Fruit fly (Drosophila melanogaster) whole organism, embryonic: ENCODE measurements around the gene mRpL4.
A peak's percentile ranks its signal among the peaks of the same experiment; 100 is the strongest.

Experiments used
- Ada2b ChIP-seq: fragments of 200-800 bp; sonication (Bioruptor generic); IDR thresholded peaks from 2 replicates; pipeline ENCODE4 v1.3.6; 2022; ENCODE audit warnings: missing biosample characterization, missing genetic modification characterization
- Antp ChIP-seq: fragments of 200-800 bp; sonication (Bioruptor generic); optimal IDR thresholded peaks from 3 replicates; lab custom pipeline; 2016; ENCODE audit warnings: missing biosample characterization, missing genetic modification characterization
- Atf-2 ChIP-seq: fragments of 200-800 bp; sonication (Bioruptor generic); optimal IDR thresholded peaks from 2 replicates; lab custom pipeline; 2016; ENCODE audit warnings: missing biosample characterization, missing genetic modification characterization
- B-H2 ChIP-seq: fragments of 200-800 bp; sonication (Bioruptor generic); optimal IDR thresholded peaks from 2 replicates; lab custom pipeline; 2018; ENCODE audit warnings: missing biosample characterization, mild to moderate bottlenecking, missing genetic modification characterization
- BtbVII ChIP-seq: fragments of 200-800 bp; sonication (Bioruptor generic); optimal IDR thresholded peaks from 3 replicates; lab custom pipeline; 2017; ENCODE audit warnings: missing biosample characterization, mild to moderate bottlenecking, missing genetic modification characterization
- CG10366 ChIP-seq: fragments of 200-800 bp; sonication (Bioruptor generic); IDR thresholded peaks from 2 replicates; pipeline ENCODE4 v1.3.6; 2022; ENCODE audit warnings: missing biosample characterization, missing genetic modification characterization
- CG11247 ChIP-seq: fragments of 200-800 bp; sonication (Bioruptor generic); IDR thresholded peaks from 2 replicates; pipeline ENCODE4 v1.3.6; 2022; ENCODE audit warnings: missing biosample characterization, missing genetic modification characterization
- CG11723 ChIP-seq: fragments of 200-800 bp; sonication (Bioruptor generic); optimal IDR thresholded peaks from 2 replicates; lab custom pipeline; 2017; ENCODE audit warnings: missing biosample characterization, mild to moderate bottlenecking, missing genetic modification characterization
- CG12744 ChIP-seq: fragments of 200-800 bp; sonication (Bioruptor generic); optimal IDR thresholded peaks from 2 replicates; lab custom pipeline; 2016; ENCODE audit warnings: missing biosample characterization, missing genetic modification characterization
- CG13775 ChIP-seq: fragments of 200-800 bp; sonication (Bioruptor generic); optimal IDR thresholded peaks from 3 replicates; lab custom pipeline; 2017; ENCODE audit warnings: missing biosample characterization, mild to moderate bottlenecking, missing genetic modification characterization
- CG14014 ChIP-seq: fragments of 200-800 bp; sonication (Bioruptor generic); IDR thresholded peaks from 2 replicates; pipeline ENCODE4 v1.3.6; 2022; ENCODE audit warnings: missing biosample characterization, missing genetic modification characterization
- CG14965 ChIP-seq: fragments of 200-800 bp; sonication (Bioruptor generic); optimal IDR thresholded peaks from 2 replicates; lab custom pipeline; 2016; ENCODE audit warnings: missing biosample characterization, missing genetic modification characterization, borderline replicate concordance
- CG1602 ChIP-seq: fragments of 200-800 bp; sonication (Bioruptor generic); optimal IDR thresholded peaks from 3 replicates; lab custom pipeline; 2016; ENCODE audit warnings: missing biosample characterization, missing genetic modification characterization
- CG16779 ChIP-seq: fragments of 200-800 bp; sonication (Bioruptor generic); IDR thresholded peaks from 2 replicates; pipeline ENCODE4 v1.3.6; 2022; ENCODE audit warnings: missing biosample characterization, missing genetic modification characterization
- CG17829 ChIP-seq: fragments of 200-800 bp; optimal IDR thresholded peaks from 2 replicates; lab custom pipeline; 2019; ENCODE audit warnings: missing biosample characterization, mild to moderate bottlenecking, missing genetic modification characterization, moderate library complexity
- CG18011 ChIP-seq: fragments of 200-800 bp; sonication (Bioruptor generic); optimal IDR thresholded peaks from 2 replicates; lab custom pipeline; 2017; ENCODE audit warnings: missing biosample characterization, missing genetic modification characterization, mild to moderate bottlenecking, moderate library complexity, missing genotype
- CG18262 ChIP-seq: fragments of 200-800 bp; optimal IDR thresholded peaks from 3 replicates; lab custom pipeline; 2019; ENCODE audit warnings: missing biosample characterization, mild to moderate bottlenecking, missing genetic modification characterization, moderate library complexity
- CG18619 ChIP-seq: fragments of 200-800 bp; sonication (Bioruptor generic); optimal IDR thresholded peaks from 3 replicates; lab custom pipeline; 2017; ENCODE audit warnings: missing biosample characterization, mild to moderate bottlenecking, missing genetic modification characterization
- CG6683 ChIP-seq: fragments of 200-800 bp; sonication (Bioruptor generic); optimal IDR thresholded peaks from 2 replicates; lab custom pipeline; 2017; ENCODE audit warnings: missing biosample characterization, mild to moderate bottlenecking, missing genetic modification characterization, missing genetic modification reagents
- CG6791 ChIP-seq: fragments of 200-800 bp; sonication (Bioruptor generic); IDR thresholded peaks from 3 replicates; pipeline ENCODE4 v1.3.6; 2022; ENCODE audit warnings: missing biosample characterization, missing genetic modification characterization; ENCODE audit not compliant: partially characterized antibody
- CG7839 ChIP-seq: fragments of 200-800 bp; sonication (Bioruptor generic); optimal IDR thresholded peaks from 3 replicates; lab custom pipeline; 2018; ENCODE audit warnings: missing biosample characterization, mild to moderate bottlenecking, missing genetic modification characterization, moderate library complexity
- CG7963 ChIP-seq: fragments of 200-800 bp; sonication (Bioruptor generic); IDR thresholded peaks from 3 replicates; pipeline ENCODE4 v1.3.6; 2022; ENCODE audit warnings: missing biosample characterization, missing genetic modification characterization; ENCODE audit not compliant: partially characterized antibody
- CG8281 ChIP-seq: fragments of 200-800 bp; sonication (Bioruptor generic); optimal IDR thresholded peaks from 2 replicates; lab custom pipeline; 2018; ENCODE audit warnings: missing biosample characterization, mild to moderate bottlenecking, missing genetic modification characterization, moderate library complexity
- CG8924 ChIP-seq: fragments of 200-800 bp; optimal IDR thresholded peaks from 3 replicates; lab custom pipeline; 2019; ENCODE audit warnings: missing biosample characterization, mild to moderate bottlenecking, missing genetic modification characterization, moderate library complexity
- CG9876 ChIP-seq: fragments of 200-800 bp; sonication (Bioruptor generic); optimal IDR thresholded peaks from 2 replicates; lab custom pipeline; 2016; ENCODE audit warnings: missing biosample characterization, missing genetic modification characterization
- D ChIP-seq, 2 experiments: fragments of 200-800 bp in 1 of 2; fragments of >200 bp in 1 of 2; sonication (Bioruptor generic) in 1 of 2; optimal IDR thresholded peaks; 2 replicates in 1 of 2; 3 replicates in 1 of 2; lab custom pipeline; 2017; ENCODE audit warnings: mild to moderate bottlenecking in 1 of 2, missing biosample characterization in 1 of 2, missing genetic modification characterization in 1 of 2, missing genetic modification reagents in 1 of 2
- Dll ChIP-seq: fragments of 200-800 bp; sonication (Bioruptor generic); IDR thresholded peaks from 4 replicates; pipeline ENCODE4 v1.3.6; 2022; ENCODE audit warnings: missing biosample characterization, missing genetic modification characterization; ENCODE audit not compliant: partially characterized antibody
- Dref ChIP-seq: fragments of 200-800 bp; sonication (Bioruptor generic); IDR thresholded peaks from 2 replicates; pipeline ENCODE4 v1.3.6; 2022; ENCODE audit warnings: missing biosample characterization, missing genetic modification characterization
- Ets65A ChIP-seq: fragments of 200-800 bp; sonication (Bioruptor generic); peaks from one replicate; lab custom pipeline; 2016; ENCODE audit warnings: missing biosample characterization, missing genetic modification characterization
- Ets97D ChIP-seq: fragments of 200-800 bp; sonication (Bioruptor generic); optimal IDR thresholded peaks from 3 replicates; lab custom pipeline; 2016; ENCODE audit warnings: missing biosample characterization, missing genetic modification characterization
- HLH3B ChIP-seq: fragments of 200-800 bp; sonication (Bioruptor generic); IDR thresholded peaks from 2 replicates; pipeline ENCODE4 v1.3.6; 2022; ENCODE audit warnings: missing biosample characterization, missing genetic modification characterization
- Mad ChIP-seq: fragments of 200-800 bp; sonication (Bioruptor generic); optimal IDR thresholded peaks from 2 replicates; lab custom pipeline; 2016; ENCODE audit warnings: missing biosample characterization, missing genetic modification characterization
- Mrtf ChIP-seq: fragments of 200-800 bp; sonication (Bioruptor generic); IDR thresholded peaks from 3 replicates; pipeline ENCODE4 v1.3.6; 2022; ENCODE audit warnings: missing biosample characterization, missing genetic modification characterization
- Sox100B ChIP-seq: fragments of 200-800 bp; sonication (Bioruptor generic); optimal IDR thresholded peaks from 3 replicates; lab custom pipeline; 2018; ENCODE audit warnings: missing biosample characterization, mild to moderate bottlenecking, missing genetic modification characterization
- ac ChIP-seq: fragments of 200-800 bp; sonication (Bioruptor generic); optimal IDR thresholded peaks from 3 replicates; lab custom pipeline; 2017; ENCODE audit warnings: missing biosample characterization, mild to moderate bottlenecking, missing genetic modification characterization
- bab2 ChIP-seq: fragments of 200-800 bp; sonication (Bioruptor generic); optimal IDR thresholded peaks from 2 replicates; lab custom pipeline; 2016; ENCODE audit warnings: missing biosample characterization, missing genetic modification characterization
- croc ChIP-seq: fragments of 200-800 bp; sonication (Bioruptor generic); conservative IDR thresholded peaks from 3 replicates; pipeline ENCODE4 v1.3.6; 2022; ENCODE audit warnings: missing biosample characterization, missing genetic modification characterization
- crol ChIP-seq: fragments of 200-800 bp; sonication (Bioruptor generic); IDR thresholded peaks from 2 replicates; pipeline ENCODE4 v1.3.6; 2022; ENCODE audit warnings: missing biosample characterization, missing genetic modification characterization
- dan ChIP-seq: fragments of 200-800 bp; sonication (Bioruptor generic); IDR thresholded peaks from 2 replicates; pipeline ENCODE4 v1.3.6; 2022; ENCODE audit warnings: missing biosample characterization, missing genetic modification characterization
- fd3F ChIP-seq: fragments of 200-800 bp; sonication (Bioruptor generic); optimal IDR thresholded peaks from 2 replicates; lab custom pipeline; 2018; ENCODE audit warnings: missing biosample characterization, mild to moderate bottlenecking, missing genetic modification characterization, moderate library complexity
- hbn ChIP-seq: fragments of 200-800 bp; sonication (Bioruptor generic); IDR thresholded peaks from 2 replicates; pipeline ENCODE4 v1.3.6; 2022; ENCODE audit warnings: missing biosample characterization, missing genetic modification characterization; ENCODE audit not compliant: partially characterized antibody
- luna ChIP-seq: fragments of 200-800 bp; sonication (Bioruptor generic); optimal IDR thresholded peaks from 2 replicates; lab custom pipeline; 2016; ENCODE audit warnings: missing biosample characterization, missing genetic modification characterization
- sd ChIP-seq: fragments of 200-800 bp; sonication (Bioruptor generic); optimal IDR thresholded peaks from 3 replicates; lab custom pipeline; 2018; ENCODE audit warnings: missing biosample characterization, mild to moderate bottlenecking, missing genetic modification characterization, moderate library complexity
- sens-2 ChIP-seq: fragments of 200-800 bp; sonication (Bioruptor generic); IDR thresholded peaks from 2 replicates; pipeline ENCODE4 v1.3.6; 2022; ENCODE audit warnings: missing biosample characterization, missing genetic modification characterization
- trh ChIP-seq: fragments of 200-800 bp; sonication (Bioruptor generic); optimal IDR thresholded peaks from 2 replicates; lab custom pipeline; 2016; ENCODE audit warnings: missing biosample characterization, missing genetic modification characterization
- ttk ChIP-seq: fragments of 200-800 bp; sonication (Bioruptor generic); IDR thresholded peaks from 2 replicates; pipeline ENCODE4 v2.1.2; 2022; ENCODE audit warnings: missing biosample characterization, missing genetic modification characterization
- vfl ChIP-seq: fragments of 200-800 bp; sonication (Bioruptor generic); optimal IDR thresholded peaks from 2 replicates; lab custom pipeline; 2016; ENCODE audit warnings: missing biosample characterization, missing genetic modification characterization
- zf30C ChIP-seq: fragments of 200-800 bp; sonication (Bioruptor generic); optimal IDR thresholded peaks from 3 replicates; lab custom pipeline; 2018; ENCODE audit warnings: missing biosample characterization, mild to moderate bottlenecking, missing genetic modification characterization

The mRpL4 gene

DNA sequence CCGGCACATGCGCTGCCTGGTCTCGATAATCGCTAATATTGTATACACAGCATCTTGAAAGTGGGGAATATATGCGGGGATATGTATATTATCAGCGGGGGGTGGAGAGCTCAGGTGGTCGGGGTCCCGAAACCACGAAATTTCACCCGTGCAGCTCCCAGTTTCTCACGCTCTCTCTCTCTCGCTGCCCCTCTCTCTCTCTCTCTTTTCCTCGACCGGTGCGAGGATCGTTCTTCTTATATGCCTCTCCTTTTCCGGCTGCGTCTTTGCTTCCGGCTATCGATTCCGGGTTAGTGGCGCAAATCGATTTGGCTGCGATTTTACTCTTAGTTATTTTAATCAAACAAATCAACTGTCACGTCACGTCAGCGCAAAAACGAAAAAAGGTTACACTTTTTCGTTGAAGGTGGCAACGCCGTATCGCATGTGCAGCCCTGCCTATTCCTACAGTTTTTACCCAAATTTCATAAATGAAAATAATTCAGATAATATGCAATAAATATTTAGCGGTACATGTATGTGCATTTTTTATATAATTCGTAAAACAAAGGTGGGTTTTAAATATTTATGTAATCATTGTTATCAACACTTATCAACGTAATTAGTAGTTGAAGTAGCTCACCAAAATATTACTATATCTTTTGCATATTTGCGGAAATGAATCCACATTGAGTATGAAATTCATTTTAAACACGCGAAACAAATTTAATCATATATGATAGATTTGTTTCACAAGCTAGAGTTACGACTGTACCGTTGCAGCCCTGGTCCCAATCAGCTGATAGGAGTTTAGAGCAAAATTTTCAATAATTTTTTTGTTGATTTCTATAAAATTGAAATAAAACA is 29.2 kb downstream of the mRpL4 start, which contains the start of the genes heix and CG17328 (continued):
- peak; percentile 6 for TF ChIP-seq sd (tag; lab: Kevin White, UChicago)
- 0 out of 2 replicates have a peak, but pooled peaks have one; percentile 69 for TF ChIP-seq HLH3B (GFP tag; lab: Robert Waterston, UW)
- no peak for TF ChIP-seq ac
- peak; percentile 70 for TF ChIP-seq Sox100B (GFP tag; lab: Kevin White, UChicago)
- TF ChIP-seq Mrtf, result peak; percentile 53; the same call in 2 of the 3 replicates
- TF ChIP-seq luna (GFP tag; lab: Kevin White, UChicago), result peak; percentile 70
- TF ChIP-seq CG18619 (GFP tag; lab: Kevin White, UChicago), result peak; percentile 70
- 0 out of 2 replicates have a peak, but pooled peaks have one; percentile 7 for TF ChIP-seq sens-2
- TF ChIP-seq B-H2 (GFP tag; lab: Kevin White, UChicago), result peak; percentile 73
- TF ChIP-seq CG17829 (tag; lab: Kevin White, UChicago), result peak; percentile 71
- TF ChIP-seq CG6791 (GFP tag; lab: Robert Waterston, UW), result no peak
- peak; percentile 25; the same call in 1 of the 2 replicates for TF ChIP-seq hbn (GFP tag; lab: Robert Waterston, UW)
- TF ChIP-seq Antp, result peak; percentile 55
- no peak for TF ChIP-seq dan (GFP tag; lab: Robert Waterston, UW)
- peak; percentile 71 for TF ChIP-seq Ada2b (GFP tag; lab: Robert Waterston, UW)
- TF ChIP-seq CG8281 (tag; lab: Kevin White, UChicago), result peak; percentile 39
- TF ChIP-seq croc, result peak; percentile 29; the same call in 1 of the 3 replicates
- TF ChIP-seq CG10366 (GFP tag; lab: Robert Waterston, UW), result peak; percentile 70; the same call in 1 of the 2 replicates
- no peak for TF ChIP-seq CG14965 (GFP tag; lab: Kevin White, UChicago)
- peak; percentile 24 for TF ChIP-seq CG18011 (GFP tag; lab: Kevin White, UChicago)
- TF ChIP-seq vfl (GFP tag; lab: Kevin White, UChicago), result no peak
- TF ChIP-seq BtbVII (GFP tag; lab: Kevin White, UChicago), result peak; percentile 39
- peak; percentile 82 for TF ChIP-seq CG8924 (tag; lab: Kevin White, UChicago)
- peak; percentile 78 for TF ChIP-seq CG7839 (tag; lab: Kevin White, UChicago)
- peak; percentile 70 for TF ChIP-seq CG18262 (tag; lab: Kevin White, UChicago)
- no peak for TF ChIP-seq zf30C (GFP tag; lab: Kevin White, UChicago)
- TF ChIP-seq fd3F (GFP tag; lab: Kevin White, UChicago), result peak; percentile 65
- peak; percentile 93 for TF ChIP-seq crol (GFP tag; lab: Robert Waterston, UW)
- TF ChIP-seq ttk (GFP tag; lab: Robert Waterston, UW), result peak; percentile 68
- TF ChIP-seq CG11723, result no peak
- peak; percentile 74 for TF ChIP-seq Ets97D (GFP tag; lab: Kevin White, UChicago)
- peak; percentile 64 for TF ChIP-seq CG1602
- TF ChIP-seq CG16779 (GFP tag; lab: Robert Waterston, UW), result no peak
- no peak for TF ChIP-seq CG6683
- peak; percentile 6 for TF ChIP-seq CG9876 (GFP tag; lab: Kevin White, UChicago)
- TF ChIP-seq Dref, result no peak
- TF ChIP-seq CG12744 (GFP tag; lab: Kevin White, UChicago), result peak; percentile 35
- TF ChIP-seq Dll (GFP tag; lab: Robert Waterston, UW), result peak; percentile 49; the same call in 1 of the 4 replicates
- TF ChIP-seq CG13775 (GFP tag; lab: Kevin White, UChicago), result peak; percentile 79
- TF ChIP-seq Mad, result peak; percentile 69
- TF ChIP-seq Ets65A (GFP tag; lab: Kevin White, UChicago), result no peak
- no peak for TF ChIP-seq D (optimal IDR thresholded peaks at IDR 0.05; lab: Kevin White, UChicago)
- peak; percentile 50 for TF ChIP-seq D (GFP tag; optimal IDR thresholded peaks at IDR 0.05; lab: Kevin White, UChicago)
- TF ChIP-seq CG11247 (GFP tag; lab: Robert Waterston, UW), result peak; percentile 74
- peak; percentile 78 for TF ChIP-seq CG14014 (GFP tag; lab: Robert Waterston, UW)
- TF ChIP-seq trh, result peak; percentile 25
- no peak for TF ChIP-seq CG7963 (GFP tag; lab: Robert Waterston, UW)
- peak; percentile 52 for TF ChIP-seq bab2 (GFP tag; lab: Kevin White, UChicago)
- peak; percentile 77 for TF ChIP-seq Atf-2 (GFP tag; lab: Kevin White, UChicago)
